Worm (Caenorhabditis elegans): ENCODE results near the gene rpn-13.

Gene rpn-13

DNA sequence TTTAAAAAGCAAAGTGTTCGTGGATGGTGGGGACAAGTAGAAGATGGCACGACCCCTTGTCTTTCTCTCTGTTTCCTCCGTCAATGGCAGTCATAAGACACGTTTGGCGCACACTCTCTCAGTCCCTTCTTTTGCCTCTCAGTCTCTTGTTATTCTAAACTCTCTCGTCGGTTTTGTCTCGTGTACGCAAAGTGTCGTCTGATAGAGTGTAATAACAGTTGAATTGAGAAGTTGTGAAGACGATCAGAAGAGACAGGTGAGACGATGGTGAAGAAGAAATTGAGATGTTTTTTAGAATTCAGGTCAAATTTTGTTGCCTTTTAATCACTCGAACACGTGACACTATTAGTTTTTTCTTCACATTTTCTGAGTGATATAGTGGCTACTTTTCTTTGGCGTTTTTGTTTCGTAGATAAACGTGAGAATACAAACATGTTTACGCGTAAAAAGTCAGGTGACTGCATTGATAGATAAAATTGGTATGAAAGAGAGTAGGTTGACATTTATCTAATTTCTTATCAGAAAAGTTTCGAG is 38.5 kb downstream of the rpn-13 start, which contains the start of gene F47D12.9:
Gene F47D12.9, minus strand, starts transcription at position 267 of the 534 bp plus-strand sequence.
- TF ChIP-seq ahr-1 (tag; optimal IDR thresholded peaks at IDR 0.05): no peak
- no peak for TF ChIP-seq unc-86 (tag; optimal IDR thresholded peaks at IDR 0.05)
- no peak for TF ChIP-seq elt-4 (tag; optimal IDR thresholded peaks at IDR 0.05)
- TF ChIP-seq hlh-30 (tag; optimal IDR thresholded peaks at IDR 0.05; ENCODE audit: insufficient read depth): peak; percentile 97
- peak; percentile 25; the same call in 1 of the 2 replicates for TF ChIP-seq sox-2 (GFP tag; IDR thresholded peaks at IDR 0.05)
- peak; percentile 58 for TF ChIP-seq ceh-31 (tag; optimal IDR thresholded peaks at IDR 0.05)
- TF ChIP-seq nfya-1 (tag; optimal IDR thresholded peaks at IDR 0.05): peak; percentile 51
- TF ChIP-seq ceh-18 (tag; optimal IDR thresholded peaks at IDR 0.05): peak; percentile 46
- TF ChIP-seq unc-55 (GFP tag; optimal IDR thresholded peaks at IDR 0.05): peak; percentile 11
- TF ChIP-seq elt-2 (tag; optimal IDR thresholded peaks at IDR 0.05): peak; percentile 81

- peak; percentile 23 for TF ChIP-seq nfya-1 (tag; optimal IDR thresholded peaks at IDR 0.05)
Observed at ce11 chrIII:6301685-6302084, 40.0 kb downstream of the rpn-13 start.

DNA sequence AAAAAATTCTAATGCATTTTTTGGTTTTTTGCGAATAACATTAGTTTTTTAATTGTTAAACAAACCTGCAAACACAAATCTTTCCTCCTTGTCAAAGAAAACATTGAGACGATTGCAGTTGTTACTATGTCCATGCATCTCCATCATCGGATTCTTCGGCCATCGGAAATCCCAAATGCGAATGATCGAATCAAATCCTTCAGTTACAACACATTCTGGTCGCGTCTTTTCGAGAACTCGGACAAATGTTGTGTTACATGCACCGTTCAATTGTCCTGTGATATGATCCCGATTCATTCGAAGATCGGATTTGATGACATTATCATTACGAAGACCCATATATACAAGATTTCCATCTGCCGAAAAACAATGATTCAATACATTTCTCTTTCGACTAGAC is 41.4 kb downstream of the rpn-13 start:
- TF ChIP-seq che-1 (tag; optimal IDR thresholded peaks at IDR 0.05): no peak
- no peak for TF ChIP-seq elt-2 (tag; optimal IDR thresholded peaks at IDR 0.05)
- TF ChIP-seq ceh-18 (tag; optimal IDR thresholded peaks at IDR 0.05): no peak
- TF ChIP-seq ceh-31 (tag; optimal IDR thresholded peaks at IDR 0.05): no peak
- no peak for TF ChIP-seq ttx-3 (tag; optimal IDR thresholded peaks at IDR 0.05)
- no peak for TF ChIP-seq nhr-11 (tag; optimal IDR thresholded peaks at IDR 0.05)
- TF ChIP-seq F13H6.1 (tag; optimal IDR thresholded peaks at IDR 0.05): no peak
- TF ChIP-seq fax-1 (tag; optimal IDR thresholded peaks at IDR 0.05): no peak
- no peak for TF ChIP-seq Y22D7AL.16 (tag; optimal IDR thresholded peaks at IDR 0.05)
- no peak for TF ChIP-seq ets-4 (tag; optimal IDR thresholded peaks at IDR 0.05)
- no peak for TF ChIP-seq sox-4 (tag; optimal IDR thresholded peaks at IDR 0.05)

DNA sequence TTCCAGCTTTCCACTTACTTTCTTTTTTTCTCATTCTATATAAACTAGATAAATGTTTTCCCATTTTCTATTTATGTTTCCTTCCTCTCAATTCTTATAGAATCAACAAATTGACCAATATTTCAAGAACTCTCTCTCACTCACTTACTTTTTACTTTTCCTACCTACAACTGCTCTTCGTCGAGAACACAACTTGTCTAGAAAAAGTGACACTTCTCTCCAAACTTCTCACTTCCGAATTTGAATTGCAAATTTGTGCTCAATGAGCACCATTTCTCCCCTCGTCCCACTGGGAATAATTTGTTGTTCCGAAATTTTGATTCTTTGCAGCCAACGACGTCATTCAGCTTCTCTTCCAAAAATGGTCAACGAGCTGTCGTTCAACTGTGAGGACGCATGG is 43.6 kb downstream of the rpn-13 start, which contains the start of gene F47D12.3:
Gene F47D12.3, plus strand, starts transcription at position 331 of the 400 bp plus-strand sequence.
- TF ChIP-seq ceh-48 (tag; optimal IDR thresholded peaks at IDR 0.05): no peak
- TF ChIP-seq K09A11.1 (tag; optimal IDR thresholded peaks at IDR 0.05; ENCODE audit: insufficient read depth): no peak
- no peak for TF ChIP-seq sdc-2 (tag; optimal IDR thresholded peaks at IDR 0.05)
- no peak for TF ChIP-seq mec-3 (tag; optimal IDR thresholded peaks at IDR 0.05; ENCODE audit: borderline replicate concordance)
- no peak for TF ChIP-seq che-1 (tag; optimal IDR thresholded peaks at IDR 0.05)
- TF ChIP-seq nhr-11 (tag; optimal IDR thresholded peaks at IDR 0.05): no peak
- no peak for TF ChIP-seq ztf-16 (tag; optimal IDR thresholded peaks at IDR 0.05)
- no peak for TF ChIP-seq ceh-6 (GFP tag; optimal IDR thresholded peaks at IDR 0.05)

DNA sequence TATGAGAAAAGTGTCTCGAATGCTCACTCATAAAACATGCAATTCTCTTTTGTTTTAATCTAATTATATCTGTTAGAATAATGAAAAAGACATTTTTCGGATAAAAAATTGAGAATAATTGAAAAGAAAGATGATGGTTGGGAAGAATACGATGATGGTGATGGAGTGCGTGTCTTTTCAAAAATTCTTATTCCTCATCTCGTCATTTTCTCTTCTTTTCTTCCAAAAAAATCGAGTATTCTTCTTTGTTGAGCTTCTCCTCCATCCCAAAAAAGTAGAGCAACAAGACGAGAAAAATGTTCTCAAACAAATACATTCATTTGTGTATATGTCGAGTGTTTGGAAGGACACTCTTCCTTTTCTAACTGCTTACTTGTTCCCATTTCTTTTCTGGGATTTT is 44.1 kb downstream of the rpn-13 start:
- no peak for TF ChIP-seq hlh-15 (tag; optimal IDR thresholded peaks at IDR 0.05)
- no peak for TF ChIP-seq ceh-24 (tag; optimal IDR thresholded peaks at IDR 0.05)
- no peak for TF ChIP-seq lin-11 (tag; optimal IDR thresholded peaks at IDR 0.05)
- TF ChIP-seq ceh-2 (tag; optimal IDR thresholded peaks at IDR 0.05): no peak
- TF ChIP-seq ceh-31 (tag; optimal IDR thresholded peaks at IDR 0.05): no peak
- TF ChIP-seq mec-3 (tag; optimal IDR thresholded peaks at IDR 0.05; ENCODE audit: borderline replicate concordance): no peak
- TF ChIP-seq T23F11.4 (GFP tag; optimal IDR thresholded peaks at IDR 0.05): no peak
- no peak for TF ChIP-seq elt-4 (tag; optimal IDR thresholded peaks at IDR 0.05)
- no peak for TF ChIP-seq elt-2 (tag; optimal IDR thresholded peaks at IDR 0.05)
- no peak for TF ChIP-seq sox-2 (GFP tag; IDR thresholded peaks at IDR 0.05)
- TF ChIP-seq pag-3 (tag; optimal IDR thresholded peaks at IDR 0.05; ENCODE audit: borderline replicate concordance): no peak
- no peak for TF ChIP-seq pqm-1 (tag; optimal IDR thresholded peaks at IDR 0.05)
- no peak for TF ChIP-seq syd-9 (tag; optimal IDR thresholded peaks at IDR 0.05)
- TF ChIP-seq nfya-1 (tag; optimal IDR thresholded peaks at IDR 0.05): no peak
- TF ChIP-seq ceh-22 (tag; optimal IDR thresholded peaks at IDR 0.05): no peak
- no peak for TF ChIP-seq dmd-4 (tag; optimal IDR thresholded peaks at IDR 0.05; ENCODE audit: borderline replicate concordance)
- no peak for TF ChIP-seq hlh-6 (tag; optimal IDR thresholded peaks at IDR 0.05)
- TF ChIP-seq ceh-48 (tag; optimal IDR thresholded peaks at IDR 0.05): no peak
- TF ChIP-seq gmeb-2 (tag; optimal IDR thresholded peaks at IDR 0.05): no peak

Measured in whole organism, late embryonic.